Worm (Caenorhabditis elegans) whole organism, L4 larva: ENCODE measurements around the gene B0361.14.

ENCODE experiments used
- D1046.2 ChIP-seq: fragments of 200-800 bp; sonication (Bioruptor generic); IDR thresholded peaks from 2 replicates; pipeline ENCODE4 v1.3.6; 2022; ENCODE audit warnings: missing genetic modification characterization, missing compliant biosample characterization
- F10B5.3 ChIP-seq: sonication (generic microtip); optimal IDR thresholded peaks from 2 replicates; lab custom pipeline; 2016; ENCODE audit warnings: mild to moderate bottlenecking, missing genetic modification characterization, missing compliant biosample characterization
- F26F4.8 ChIP-seq: fragments of 200-800 bp; sonication (Bioruptor generic); conservative IDR thresholded peaks from 2 replicates; pipeline ENCODE4 v1.3.6; 2022; ENCODE audit warnings: missing genetic modification characterization, missing compliant biosample characterization
- F49E8.2 ChIP-seq: sonication (generic microtip); optimal IDR thresholded peaks from 2 replicates; lab custom pipeline; 2016; ENCODE audit warnings: missing compliant biosample characterization, mild to moderate bottlenecking, missing genetic modification characterization, borderline replicate concordance
- T20F7.1 ChIP-seq: fragments of 200-800 bp; sonication (Bioruptor generic); optimal IDR thresholded peaks from 2 replicates; lab custom pipeline; 2018; ENCODE audit warnings: mild to moderate bottlenecking, missing genetic modification characterization, missing compliant biosample characterization
- aly-2 ChIP-seq: sonication (generic microtip); optimal IDR thresholded peaks from 2 replicates; lab custom pipeline; 2018; ENCODE audit warnings: missing biosample characterization, missing genetic modification characterization
- ceh-28 ChIP-seq: fragments of 150-350 bp; optimal IDR thresholded peaks from 2 replicates; lab custom pipeline; 2014; ENCODE audit warnings: missing biosample characterization, missing genetic modification reagents, missing genetic modification characterization
- ces-1 ChIP-seq: fragments of 150-350 bp; sonication (generic microtip); optimal IDR thresholded peaks from 4 replicates; lab custom pipeline; 2014; ENCODE audit warnings: missing biosample characterization, missing genetic modification reagents, missing genetic modification characterization
- daf-16 ChIP-seq, 3 experiments: sonication (generic microtip); optimal IDR thresholded peaks; 2 replicates each; lab custom pipeline; 2016 to 2017; ENCODE audit warnings: missing genetic modification characterization in 3 of 3, missing genetic modification reagents in 3 of 3, mild to moderate bottlenecking in 2 of 3, missing compliant biosample characterization in 2 of 3, missing biosample characterization in 1 of 3, moderate library complexity in 1 of 3
- daf-8 ChIP-seq: fragments of 200-800 bp; sonication (Bioruptor generic); IDR thresholded peaks from 2 replicates; pipeline ENCODE4 v1.3.6; 2022; ENCODE audit warnings: missing genetic modification characterization, missing compliant biosample characterization
- dmd-9 ChIP-seq: fragments of 200-800 bp; sonication (Bioruptor generic); IDR thresholded peaks from 2 replicates; pipeline ENCODE4 v1.3.6; 2022; ENCODE audit warnings: missing genetic modification reagents, missing genetic modification characterization, missing compliant biosample characterization
- dpl-1 ChIP-seq: fragments of 150-350 bp; optimal IDR thresholded peaks from 2 replicates; lab custom pipeline; 2014; ENCODE audit warnings: missing biosample characterization, missing genetic modification reagents, missing genetic modification characterization
- dve-1 ChIP-seq: sonication (generic microtip); optimal IDR thresholded peaks from 2 replicates; lab custom pipeline; 2017; ENCODE audit warnings: antibody characterized with exemption, mild to moderate bottlenecking, missing genetic modification characterization, missing compliant biosample characterization; ENCODE audit not compliant: insufficient read depth
- egl-27 ChIP-seq: sonication (generic microtip); optimal IDR thresholded peaks from 3 replicates; lab custom pipeline; 2017; ENCODE audit warnings: missing biosample characterization, missing genetic modification reagents, missing genetic modification characterization
- hlh-30 ChIP-seq: sonication (generic microtip); optimal IDR thresholded peaks from 2 replicates; lab custom pipeline; 2017; ENCODE audit warnings: antibody characterized with exemption, mild to moderate bottlenecking, missing genetic modification characterization, missing compliant biosample characterization; ENCODE audit not compliant: insufficient read depth
- hmg-1.1 ChIP-seq: fragments of 200-800 bp; sonication (Bioruptor generic); IDR thresholded peaks from 2 replicates; pipeline ENCODE4 v1.3.6; 2022; ENCODE audit warnings: missing genetic modification reagents, missing genetic modification characterization, missing compliant biosample characterization
- lin-29 ChIP-seq: fragments of 200-800 bp; sonication (Bioruptor generic); IDR thresholded peaks from 2 replicates; pipeline ENCODE4 v1.3.6; 2022; ENCODE audit warnings: missing genetic modification reagents, missing genetic modification characterization, missing compliant biosample characterization
- lin-38 ChIP-seq: fragments of 200-800 bp; sonication (Bioruptor generic); IDR thresholded peaks from 2 replicates; pipeline ENCODE4 v1.3.6; 2022; ENCODE audit warnings: missing genetic modification reagents, missing genetic modification characterization, missing compliant biosample characterization
- lin-39 ChIP-seq: fragments of 150-350 bp; optimal IDR thresholded peaks from 2 replicates; lab custom pipeline; 2014; ENCODE audit warnings: missing biosample characterization, missing genetic modification reagents, missing genetic modification characterization
- lir-3 ChIP-seq: sonication (generic microtip); optimal IDR thresholded peaks from 2 replicates; lab custom pipeline; 2016; ENCODE audit warnings: mild to moderate bottlenecking, missing genetic modification characterization, missing compliant biosample characterization
- lsy-2 ChIP-seq, 2 experiments: fragments of 150-350 bp in 1 of 2; sonication (generic microtip) in 1 of 2; optimal IDR thresholded peaks; 2 replicates each; lab custom pipeline; 2014 to 2017; ENCODE audit warnings: missing biosample characterization in 2 of 2, missing genetic modification characterization in 2 of 2
- madf-9 ChIP-seq: fragments of 200-800 bp; sonication (Bioruptor generic); conservative IDR thresholded peaks from 2 replicates; pipeline ENCODE4 v1.3.6; 2022; ENCODE audit warnings: missing genetic modification reagents, missing genetic modification characterization, missing compliant biosample characterization
- mdl-1 ChIP-seq, 2 experiments: fragments of 150-350 bp in 1 of 2; sonication (generic microtip) in 1 of 2; optimal IDR thresholded peaks; 2 replicates each; lab custom pipeline; 2014 to 2017; ENCODE audit warnings: missing biosample characterization in 2 of 2, missing genetic modification characterization in 2 of 2
- mep-1 ChIP-seq: fragments of 150-350 bp; sonication (generic microtip); optimal IDR thresholded peaks from 3 replicates; lab custom pipeline; 2014; ENCODE audit warnings: missing biosample characterization, missing genetic modification characterization
- mes-2 ChIP-seq: sonication (generic microtip); optimal IDR thresholded peaks from 2 replicates; lab custom pipeline; 2016; ENCODE audit warnings: missing genotype, mild to moderate bottlenecking, missing genetic modification characterization, missing compliant biosample characterization; ENCODE audit not compliant: poor library complexity, severe bottlenecking
- nhr-11 ChIP-seq: fragments of 150-350 bp; optimal IDR thresholded peaks from 2 replicates; lab custom pipeline; 2014; ENCODE audit warnings: missing biosample characterization, missing genetic modification characterization
- nhr-111 ChIP-seq: fragments of 200-800 bp; sonication (Bioruptor generic); optimal IDR thresholded peaks from 2 replicates; lab custom pipeline; 2018; ENCODE audit warnings: mild to moderate bottlenecking, missing genetic modification characterization, missing compliant biosample characterization
- nhr-28 ChIP-seq: fragments of 150-350 bp; optimal IDR thresholded peaks from 2 replicates; lab custom pipeline; 2014; ENCODE audit warnings: missing biosample characterization, missing genetic modification characterization
- nhr-6 ChIP-seq: fragments of 150-350 bp; optimal IDR thresholded peaks from 2 replicates; lab custom pipeline; 2014; ENCODE audit warnings: missing biosample characterization, missing genetic modification characterization
- nhr-77 ChIP-seq: fragments of 150-350 bp; optimal IDR thresholded peaks from 2 replicates; lab custom pipeline; 2014; ENCODE audit warnings: missing biosample characterization, missing genetic modification characterization
- sdz-12 ChIP-seq: fragments of 200-800 bp; sonication (Bioruptor generic); optimal IDR thresholded peaks from 2 replicates; lab custom pipeline; 2018; ENCODE audit warnings: mild to moderate bottlenecking, missing genetic modification characterization, missing compliant biosample characterization
- snpc-1.2 ChIP-seq: fragments of 200-800 bp; sonication (Bioruptor generic); IDR thresholded peaks from 2 replicates; pipeline ENCODE4 v1.3.6; 2022; ENCODE audit warnings: missing genetic modification reagents, missing genetic modification characterization, missing compliant biosample characterization
- spr-3 ChIP-seq: fragments of 200-800 bp; sonication (Bioruptor generic); optimal IDR thresholded peaks from 2 replicates; lab custom pipeline; 2018; ENCODE audit warnings: mild to moderate bottlenecking, missing genetic modification characterization, missing compliant biosample characterization
- tra-1 ChIP-seq: fragments of 200-800 bp; sonication (Bioruptor generic); IDR thresholded peaks from 2 replicates; pipeline ENCODE4 v1.3.6; 2022; ENCODE audit warnings: missing genetic modification reagents, missing genetic modification characterization, missing compliant biosample characterization
- unc-62 ChIP-seq, 3 experiments: fragments of 150-350 bp in 1 of 3; sonication (generic microtip); optimal IDR thresholded peaks in 2 of 3; peaks in 1 of 3; 1 replicate in 1 of 3; 2 replicates in 2 of 3; lab custom pipeline; 2014 to 2017; ENCODE audit warnings: missing biosample characterization in 3 of 3, missing genetic modification characterization in 3 of 3, missing genetic modification reagents in 3 of 3, missing genotype in 1 of 3
- vab-7 ChIP-seq: fragments of 200-800 bp; sonication (Bioruptor generic); IDR thresholded peaks from 2 replicates; pipeline ENCODE4 v1.3.6; 2022; ENCODE audit warnings: missing genetic modification reagents, missing genetic modification characterization, missing compliant biosample characterization
- zfp-3 ChIP-seq: fragments of 200-800 bp; sonication (Bioruptor generic); conservative IDR thresholded peaks from 2 replicates; pipeline ENCODE4 v1.3.6; 2022; ENCODE audit warnings: missing genetic modification reagents, missing genetic modification characterization, missing compliant biosample characterization
- zip-11 ChIP-seq: fragments of 200-800 bp; sonication (Bioruptor generic); IDR thresholded peaks from 2 replicates; pipeline ENCODE4 v1.3.6; 2022; ENCODE audit warnings: missing genetic modification characterization, missing compliant biosample characterization
- zip-2 ChIP-seq: fragments of 150-350 bp; optimal IDR thresholded peaks from 2 replicates; lab custom pipeline; 2014; ENCODE audit warnings: missing biosample characterization, missing genetic modification characterization

B0361.14 gene

DNA sequence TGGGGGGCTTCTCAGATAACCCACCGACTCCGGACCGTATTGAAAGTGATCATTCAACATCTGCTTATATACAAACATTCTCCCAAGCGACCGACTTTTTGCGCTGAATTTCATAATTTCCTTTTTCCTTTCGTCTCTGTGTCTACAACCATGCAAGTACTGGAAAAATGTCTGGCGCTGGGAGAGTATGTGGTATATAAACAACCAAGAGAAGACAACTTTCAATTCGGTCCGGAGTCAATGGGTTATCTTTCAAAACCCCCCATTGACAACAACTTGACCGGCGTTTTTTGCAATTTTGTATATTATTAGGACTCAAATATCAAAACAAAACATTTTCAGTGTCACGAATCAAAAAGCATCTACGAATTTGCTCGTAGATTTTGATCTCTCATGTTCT is 20.8 kb downstream of the B0361.14 start (continued):
- TF ChIP-seq F49E8.2 (tag; lab: Kevin White, UChicago): no peak
- TF ChIP-seq hmg-1.1: peak; percentile 75
- no peak for TF ChIP-seq ces-1 (GFP tag; lab: Kevin White, UChicago)
- no peak for TF ChIP-seq ceh-28 (tag; lab: Kevin White, UChicago)
- TF ChIP-seq lin-29: no peak
- 0 out of 2 replicates have a peak, but pooled peaks have one; percentile 42 for TF ChIP-seq F26F4.8
- TF ChIP-seq vab-7 (GFP tag; lab: Robert Waterston, UW): peak; percentile 63
- TF ChIP-seq sdz-12 (GFP tag; lab: Kevin White, UChicago): peak; percentile 74
- TF ChIP-seq snpc-1.2 (GFP tag; lab: Robert Waterston, UW): 0 out of 2 replicates have a peak, but pooled peaks have one; percentile 30
- TF ChIP-seq madf-9 (GFP tag; lab: Robert Waterston, UW): peak; percentile 73
- no peak for TF ChIP-seq lin-39 (tag; lab: Kevin White, UChicago)
- peak; percentile 84 for TF ChIP-seq lin-38 (GFP tag; lab: Robert Waterston, UW)
- TF ChIP-seq tra-1 (GFP tag; lab: Robert Waterston, UW): peak; percentile 79; the same call in 1 of the 2 replicates
- peak; percentile 28 for TF ChIP-seq spr-3 (GFP tag; lab: Kevin White, UChicago)
- TF ChIP-seq lsy-2 (tag; optimal IDR thresholded peaks at IDR 0.05; lab: Kevin White, UChicago): peak in 1 of 2 experiments; percentile 89
- no peak for TF ChIP-seq aly-2 (tag; lab: Kevin White, UChicago)
- no peak for TF ChIP-seq daf-8
- TF ChIP-seq zip-2: peak; percentile 89
- TF ChIP-seq nhr-28 (tag; lab: Kevin White, UChicago): peak; percentile 37

ce11 chrIII:7277228-7277627 is 22.1 kb downstream of the B0361.14 start, which contains the start of the genes spot-1 and B0361.11:
Gene spot-1 (minus strand): TSS chrIII:7277274.
Gene B0361.11 (plus strand): TSS chrIII:7277599.
- TF ChIP-seq dve-1 (tag; lab: Kevin White, UChicago) (peak; percentile 52), zip-2 (peak; percentile 3), zfp-3 (GFP tag; lab: Robert Waterston, UW) (no peak), aly-2 (tag; lab: Kevin White, UChicago) (no peak), dmd-9 (GFP tag; lab: Robert Waterston, UW) (no peak), F10B5.3 (tag; lab: Kevin White, UChicago) (no peak), unc-62 (GFP tag; optimal IDR thresholded peaks at IDR 0.05 in 1 of 2; lab: Kevin White, UChicago) (peak in 1 of 2 experiments; percentile 30), unc-62 (tag; optimal IDR thresholded peaks at IDR 0.05; lab: Kevin White, UChicago) (no peak), mep-1 (tag; lab: Kevin White, UChicago) (peak; percentile 33), nhr-111 (GFP tag; lab: Kevin White, UChicago) (no peak), nhr-11 (tag; lab: Kevin White, UChicago) (no peak), mdl-1 (tag; optimal IDR thresholded peaks at IDR 0.05; lab: Kevin White, UChicago) (no peak), hmg-1.1 (0 out of 2 replicates have a peak, but pooled peaks have one; percentile 9), nhr-28 (tag; lab: Kevin White, UChicago) (peak; percentile 20), mes-2 (tag; lab: Kevin White, UChicago) (peak; percentile 63), egl-27 (no peak), T20F7.1 (peak; percentile 56), daf-16 (GFP tag; optimal IDR thresholded peaks at IDR 0.05; lab: Kevin White, UChicago) (no peak), daf-16 (tag; optimal IDR thresholded peaks at IDR 0.05; lab: Kevin White, UChicago) (peak; percentile 28), lsy-2 (tag; optimal IDR thresholded peaks at IDR 0.05; lab: Kevin White, UChicago) (peak in 1 of 2 experiments; percentile 78), D1046.2 (GFP tag; lab: Robert Waterston, UW) (no peak), lin-38 (GFP tag; lab: Robert Waterston, UW) (peak; percentile 93), dpl-1 (GFP tag; lab: Kevin White, UChicago) (peak; percentile 96), lir-3 (tag; lab: Kevin White, UChicago) (no peak), zip-11 (GFP tag; lab: Robert Waterston, UW) (no peak), nhr-6 (peak; percentile 81), hlh-30 (tag; lab: Kevin White, UChicago) (peak; percentile 78), nhr-77 (peak; percentile 23)
